Fruit fly (Drosophila melanogaster) whole organism, embryonic: ENCODE results near the gene cbt.

Source experiments
- CG10147 ChIP-seq: fragments of 200-800 bp; sonication (Bioruptor generic); optimal IDR thresholded peaks from 2 replicates; lab custom pipeline; 2019; ENCODE audit warnings: missing biosample characterization, mild to moderate bottlenecking, missing genetic modification characterization, moderate library complexity
- CG10267 ChIP-seq: fragments of 200-800 bp; sonication (Bioruptor generic); optimal IDR thresholded peaks from 2 replicates; lab custom pipeline; 2018; ENCODE audit warnings: missing biosample characterization, mild to moderate bottlenecking, missing genetic modification characterization, moderate library complexity
- CG10979 ChIP-seq: fragments of 200-800 bp; sonication (Bioruptor generic); optimal IDR thresholded peaks from 2 replicates; lab custom pipeline; 2018; ENCODE audit warnings: missing biosample characterization, mild to moderate bottlenecking, missing genetic modification characterization, moderate library complexity
- CG11504 ChIP-seq: fragments of 200-800 bp; sonication (Bioruptor generic); optimal IDR thresholded peaks from 3 replicates; lab custom pipeline; 2019; ENCODE audit warnings: missing biosample characterization, mild to moderate bottlenecking, missing genetic modification characterization, moderate library complexity
- CG12104 ChIP-seq: fragments of 200-800 bp; sonication (Bioruptor generic); optimal IDR thresholded peaks from 3 replicates; lab custom pipeline; 2016; ENCODE audit warnings: missing biosample characterization, missing genetic modification characterization
- CG12659 ChIP-seq: fragments of 200-800 bp; sonication (Bioruptor generic); optimal IDR thresholded peaks from 3 replicates; lab custom pipeline; 2017; ENCODE audit warnings: mild to moderate bottlenecking, missing biosample characterization, missing genetic modification reagents, missing genetic modification characterization
- CG13296 ChIP-seq: fragments of 200-800 bp; sonication (Bioruptor generic); optimal IDR thresholded peaks from 3 replicates; lab custom pipeline; 2018; ENCODE audit warnings: missing biosample characterization, mild to moderate bottlenecking, missing genetic modification characterization
- CG13624 ChIP-seq: fragments of 200-800 bp; sonication (Bioruptor generic); optimal IDR thresholded peaks from 2 replicates; lab custom pipeline; 2016; ENCODE audit warnings: missing biosample characterization, missing genetic modification characterization
- CG13894 ChIP-seq: fragments of 200-800 bp; sonication (Bioruptor generic); optimal IDR thresholded peaks from 3 replicates; lab custom pipeline; 2018; ENCODE audit warnings: missing biosample characterization, mild to moderate bottlenecking, missing genetic modification characterization, moderate library complexity
- CG1529 ChIP-seq: fragments of 200-800 bp; sonication (Bioruptor generic); optimal IDR thresholded peaks from 3 replicates; lab custom pipeline; 2018; ENCODE audit warnings: missing biosample characterization, missing genetic modification characterization
- CG17328 ChIP-seq: fragments of 200-800 bp; sonication (Bioruptor generic); IDR thresholded peaks from 2 replicates; pipeline ENCODE4 v1.3.6; 2022; ENCODE audit warnings: missing biosample characterization, missing genetic modification characterization
- CG17361 ChIP-seq: fragments of 200-800 bp; sonication (Bioruptor generic); IDR thresholded peaks from 3 replicates; pipeline ENCODE4 v1.3.6; 2022; ENCODE audit warnings: missing biosample characterization, missing genetic modification characterization
- CG18262 ChIP-seq: fragments of 200-800 bp; optimal IDR thresholded peaks from 3 replicates; lab custom pipeline; 2019; ENCODE audit warnings: missing biosample characterization, mild to moderate bottlenecking, missing genetic modification characterization, moderate library complexity
- CG1832 ChIP-seq: fragments of 200-800 bp; sonication (Bioruptor generic); optimal IDR thresholded peaks from 2 replicates; lab custom pipeline; 2017; ENCODE audit warnings: missing biosample characterization, mild to moderate bottlenecking, missing genetic modification characterization, inconsistent platforms
- CG2678 ChIP-seq: fragments of 200-800 bp; sonication (Bioruptor generic); optimal IDR thresholded peaks from 3 replicates; lab custom pipeline; 2019; ENCODE audit warnings: missing biosample characterization, mild to moderate bottlenecking, missing genetic modification characterization, moderate library complexity
- CG30403 ChIP-seq: fragments of 200-800 bp; sonication (Bioruptor generic); optimal IDR thresholded peaks from 3 replicates; lab custom pipeline; 2016; ENCODE audit warnings: missing biosample characterization, missing genetic modification characterization
- CG4820 ChIP-seq: fragments of 200-800 bp; sonication (Bioruptor generic); optimal IDR thresholded peaks from 3 replicates; lab custom pipeline; 2016; ENCODE audit warnings: missing biosample characterization, missing genetic modification characterization
- CG6683 ChIP-seq: fragments of 200-800 bp; sonication (Bioruptor generic); optimal IDR thresholded peaks from 2 replicates; lab custom pipeline; 2017; ENCODE audit warnings: missing biosample characterization, mild to moderate bottlenecking, missing genetic modification characterization, missing genetic modification reagents
- CG7556 ChIP-seq: fragments of 200-800 bp; sonication (Bioruptor generic); optimal IDR thresholded peaks from 2 replicates; lab custom pipeline; 2017; ENCODE audit warnings: missing biosample characterization, mild to moderate bottlenecking, missing genetic modification characterization
- CG7963 ChIP-seq: fragments of 200-800 bp; sonication (Bioruptor generic); IDR thresholded peaks from 3 replicates; pipeline ENCODE4 v1.3.6; 2022; ENCODE audit warnings: missing biosample characterization, missing genetic modification characterization; ENCODE audit not compliant: partially characterized antibody
- CoRest ChIP-seq: fragments of 200-800 bp; sonication (Bioruptor generic); optimal IDR thresholded peaks from 3 replicates; lab custom pipeline; 2018; ENCODE audit warnings: missing biosample characterization, mild to moderate bottlenecking, missing genetic modification characterization, moderate library complexity
- Dll ChIP-seq: fragments of 200-800 bp; sonication (Bioruptor generic); IDR thresholded peaks from 4 replicates; pipeline ENCODE4 v1.3.6; 2022; ENCODE audit warnings: missing biosample characterization, missing genetic modification characterization; ENCODE audit not compliant: partially characterized antibody
- Eip74EF ChIP-seq, 2 experiments: fragments of 200-800 bp in 1 of 2; fragments of >200 bp in 1 of 2; sonication (Bioruptor generic) in 1 of 2; optimal IDR thresholded peaks; 2 replicates each; lab custom pipeline; 2017 to 2019; ENCODE audit warnings: missing biosample characterization in 2 of 2, missing genetic modification characterization in 2 of 2, mild to moderate bottlenecking in 1 of 2, moderate library complexity in 1 of 2
- Fer1 ChIP-seq: fragments of 200-800 bp; sonication (Bioruptor generic); optimal IDR thresholded peaks from 2 replicates; lab custom pipeline; 2017; ENCODE audit warnings: missing biosample characterization, mild to moderate bottlenecking, missing genetic modification characterization
- Fer3 ChIP-seq: fragments of 200-800 bp; sonication (Bioruptor generic); optimal IDR thresholded peaks from 2 replicates; lab custom pipeline; 2018; ENCODE audit warnings: missing biosample characterization, mild to moderate bottlenecking, missing genetic modification characterization, moderate library complexity
- HLHmδ ChIP-seq: fragments of 200-800 bp; sonication (Bioruptor generic); optimal IDR thresholded peaks from 2 replicates; lab custom pipeline; 2018; ENCODE audit warnings: missing biosample characterization, mild to moderate bottlenecking, missing genetic modification characterization, moderate library complexity
- Hr51 ChIP-seq, 2 experiments: fragments of 200-800 bp; sonication (Bioruptor generic); optimal IDR thresholded peaks; 2 replicates in 1 of 2; 3 replicates in 1 of 2; lab custom pipeline; 2016 to 2018; ENCODE audit warnings: missing biosample characterization in 2 of 2, missing genetic modification characterization in 2 of 2, mild to moderate bottlenecking in 1 of 2, moderate library complexity in 1 of 2
- Med ChIP-seq: fragments of 200-800 bp; sonication (Bioruptor generic); peaks from one replicate; lab custom pipeline; 2016; ENCODE audit warnings: missing biosample characterization, missing genetic modification characterization, mild to moderate bottlenecking, inconsistent platforms, moderate library complexity
- Meics ChIP-seq: fragments of 200-800 bp; sonication (Bioruptor generic); optimal IDR thresholded peaks from 2 replicates; lab custom pipeline; 2017; ENCODE audit warnings: missing biosample characterization, mild to moderate bottlenecking, missing genetic modification characterization
- Mrtf ChIP-seq: fragments of 200-800 bp; sonication (Bioruptor generic); IDR thresholded peaks from 3 replicates; pipeline ENCODE4 v1.3.6; 2022; ENCODE audit warnings: missing biosample characterization, missing genetic modification characterization
- NC2α ChIP-seq: fragments of 200-800 bp; sonication (Bioruptor generic); optimal IDR thresholded peaks from 2 replicates; lab custom pipeline; 2016; ENCODE audit warnings: missing biosample characterization, missing genetic modification characterization
- Sin3A ChIP-seq: fragments of >200 bp; optimal IDR thresholded peaks from 2 replicates; lab custom pipeline; 2018
- Six4 ChIP-seq: fragments of 200-800 bp; sonication (Bioruptor generic); optimal IDR thresholded peaks from 2 replicates; lab custom pipeline; 2016; ENCODE audit warnings: missing biosample characterization, missing genetic modification characterization
- abd-A ChIP-seq: fragments of 200-800 bp; sonication (Bioruptor generic); optimal IDR thresholded peaks from 3 replicates; lab custom pipeline; 2019; ENCODE audit warnings: missing biosample characterization, mild to moderate bottlenecking, missing genetic modification characterization, moderate library complexity
- bigmax ChIP-seq: fragments of 200-800 bp; sonication (Bioruptor generic); optimal IDR thresholded peaks from 2 replicates; lab custom pipeline; 2018; ENCODE audit warnings: missing biosample characterization, mild to moderate bottlenecking, missing genetic modification characterization
- bowl ChIP-seq: fragments of 200-800 bp; sonication (Bioruptor generic); IDR thresholded peaks from 2 replicates; pipeline ENCODE4 v1.3.6; 2022; ENCODE audit warnings: missing biosample characterization, missing genetic modification characterization
- chinmo ChIP-seq: fragments of 200-800 bp; sonication (Bioruptor generic); IDR thresholded peaks from 4 replicates; pipeline ENCODE4 v1.3.6; 2022; ENCODE audit warnings: missing biosample characterization, missing genetic modification characterization; ENCODE audit not compliant: partially characterized antibody
- dati ChIP-seq: fragments of 200-800 bp; sonication (Bioruptor generic); IDR thresholded peaks from 2 replicates; pipeline ENCODE4 v1.3.6; 2022; ENCODE audit warnings: missing biosample characterization, missing genetic modification characterization
- fd96Cb ChIP-seq: fragments of 200-800 bp; sonication (Bioruptor generic); optimal IDR thresholded peaks from 2 replicates; lab custom pipeline; 2018; ENCODE audit warnings: missing biosample characterization, mild to moderate bottlenecking, missing genetic modification characterization, moderate library complexity
- gem ChIP-seq: fragments of 200-800 bp; sonication (Bioruptor generic); optimal IDR thresholded peaks from 2 replicates; lab custom pipeline; 2019; ENCODE audit warnings: missing biosample characterization, mild to moderate bottlenecking, missing genetic modification characterization, moderate library complexity
- gsb ChIP-seq: fragments of 200-800 bp; sonication (Bioruptor generic); IDR thresholded peaks from 2 replicates; pipeline ENCODE4 v1.3.6; 2022; ENCODE audit warnings: missing biosample characterization, missing genetic modification characterization
- ind ChIP-seq: fragments of 200-800 bp; sonication (Bioruptor generic); optimal IDR thresholded peaks from 3 replicates; lab custom pipeline; 2016; ENCODE audit warnings: missing biosample characterization, missing genetic modification characterization
- klu ChIP-seq: fragments of 200-800 bp; sonication (Bioruptor generic); IDR thresholded peaks from 2 replicates; pipeline ENCODE4 v1.3.6; 2022; ENCODE audit warnings: missing biosample characterization, missing genetic modification characterization
- luna ChIP-seq: fragments of 200-800 bp; sonication (Bioruptor generic); optimal IDR thresholded peaks from 2 replicates; lab custom pipeline; 2016; ENCODE audit warnings: missing biosample characterization, missing genetic modification characterization
- pnt ChIP-seq: fragments of 200-800 bp; sonication (Bioruptor generic); optimal IDR thresholded peaks from 3 replicates; lab custom pipeline; 2016; ENCODE audit warnings: missing biosample characterization, missing genetic modification characterization
- ranshi ChIP-seq: fragments of 200-800 bp; sonication (Bioruptor generic); IDR thresholded peaks from 2 replicates; pipeline ENCODE4 v1.3.6; 2022; ENCODE audit warnings: missing biosample characterization, missing genetic modification characterization
- repo ChIP-seq: fragments of 200-800 bp; sonication (Bioruptor generic); optimal IDR thresholded peaks from 2 replicates; lab custom pipeline; 2016; ENCODE audit warnings: missing biosample characterization, missing genetic modification characterization
- sob ChIP-seq: fragments of 200-800 bp; sonication (Bioruptor generic); IDR thresholded peaks from 2 replicates; pipeline ENCODE4 v1.3.6; 2022; ENCODE audit warnings: missing biosample characterization, missing genetic modification characterization
- zen ChIP-seq: fragments of 200-800 bp; sonication (Bioruptor generic); optimal IDR thresholded peaks from 3 replicates; lab custom pipeline; 2018; ENCODE audit warnings: missing biosample characterization, mild to moderate bottlenecking, missing genetic modification characterization, moderate library complexity

cbt gene

dm6 chr2L:526192-526923, 46.9 kb upstream of the cbt start (continued):
- TF ChIP-seq Fer1 (GFP tag; lab: Kevin White, UChicago) (peak; percentile 16), CG10147 (GFP tag; lab: Kevin White, UChicago) (peak; percentile 24), CG13894 (tag; lab: Kevin White, UChicago) (peak; percentile 8), CG7556 (GFP tag; lab: Kevin White, UChicago) (peak; percentile 6), Meics (GFP tag; lab: Kevin White, UChicago) (peak; percentile 9), Dll (GFP tag; lab: Robert Waterston, UW) (no peak), CG30403 (GFP tag; lab: Kevin White, UChicago) (peak; percentile 5), abd-A (peak; percentile 44), Sin3A (lab: Kevin White, UChicago) (no peak), CG17361 (GFP tag; lab: Robert Waterston, UW) (peak; percentile 38; the same call in 1 of the 3 replicates), repo (no peak), CG13624 (GFP tag; lab: Kevin White, UChicago) (peak; percentile 1), klu (no peak), pnt (no peak), Eip74EF (GFP tag; optimal IDR thresholded peaks at IDR 0.05; lab: Kevin White, UChicago) (no peak), CG7963 (GFP tag; lab: Robert Waterston, UW) (no peak), fd96Cb (tag; lab: Kevin White, UChicago) (peak; percentile 31), CoRest (tag; lab: Kevin White, UChicago) (peak; percentile 8), Hr51 (GFP tag; optimal IDR thresholded peaks at IDR 0.05; lab: Kevin White, UChicago) (no peak), ind (GFP tag; lab: Kevin White, UChicago) (no peak), zen (tag; lab: Kevin White, UChicago) (no peak), CG13296 (GFP tag; lab: Kevin White, UChicago) (no peak), CG1529 (GFP tag; lab: Kevin White, UChicago) (no peak), sob (GFP tag; lab: Robert Waterston, UW) (no peak), CG2678 (tag; lab: Kevin White, UChicago) (peak; percentile 66), CG17328 (GFP tag; lab: Robert Waterston, UW) (no peak), CG4820 (no peak), CG10979 (tag; lab: Kevin White, UChicago) (peak; percentile 28), CG12104 (GFP tag; lab: Kevin White, UChicago) (no peak), CG1832 (GFP tag; lab: Kevin White, UChicago) (no peak), Mrtf (no peak), chinmo (no peak), bigmax (no peak), CG12659 (GFP tag; lab: Kevin White, UChicago) (no peak), luna (no peak), CG10267 (tag; lab: Kevin White, UChicago) (no peak), CG18262 (tag; lab: Kevin White, UChicago) (peak; percentile 9), Six4 (GFP tag; lab: Kevin White, UChicago) (no peak), gem (tag; lab: Kevin White, UChicago) (peak; percentile 27), ranshi (GFP tag; lab: Robert Waterston, UW) (no peak), gsb (GFP tag; lab: Robert Waterston, UW) (no peak), dati (no peak), Fer3 (tag; lab: Kevin White, UChicago) (peak; percentile 3), HLHmδ (no peak), CG11504 (tag; lab: Kevin White, UChicago) (peak; percentile 37), NC2α (GFP tag; lab: Kevin White, UChicago) (no peak), bowl (GFP tag; lab: Robert Waterston, UW) (no peak), Med (GFP tag; lab: Kevin White, UChicago) (peak; percentile 51), CG6683 (GFP tag; lab: Kevin White, UChicago) (no peak)
